Worm (Caenorhabditis elegans) whole organism, L1 larva: ENCODE data around the gene F22F7.3.

ENCODE experiments used
- C16A3.4 ChIP-seq: fragments of 150-350 bp; optimal IDR thresholded peaks from 2 replicates; lab custom pipeline; 2014; ENCODE audit warnings: missing biosample characterization, missing genetic modification characterization
- C34B4.2 ChIP-seq: sonication (generic microtip); optimal IDR thresholded peaks from 2 replicates; lab custom pipeline; 2017; ENCODE audit warnings: mild to moderate bottlenecking, missing genetic modification characterization, missing compliant biosample characterization
- aly-2 ChIP-seq: fragments of 150-350 bp; optimal IDR thresholded peaks from 2 replicates; lab custom pipeline; 2014; ENCODE audit warnings: missing biosample characterization, missing genetic modification characterization
- blmp-1 ChIP-seq: fragments of 150-350 bp; optimal IDR thresholded peaks from 2 replicates; lab custom pipeline; 2014; ENCODE audit warnings: missing biosample characterization, missing genetic modification characterization
- ceh-63 ChIP-seq: fragments of 200-800 bp; sonication (Bioruptor generic); optimal IDR thresholded peaks from 2 replicates; lab custom pipeline; 2018; ENCODE audit warnings: mild to moderate bottlenecking, missing genetic modification characterization, missing compliant biosample characterization
- ceh-8 ChIP-seq: fragments of 200-800 bp; sonication (Bioruptor generic); optimal IDR thresholded peaks from 2 replicates; lab custom pipeline; 2018; ENCODE audit warnings: mild to moderate bottlenecking, missing genetic modification characterization, moderate library complexity, missing compliant biosample characterization
- ces-1 ChIP-seq: fragments of 150-350 bp; optimal IDR thresholded peaks from 2 replicates; lab custom pipeline; 2014; ENCODE audit warnings: missing biosample characterization, missing genetic modification reagents, missing genetic modification characterization
- efl-1 ChIP-seq, 4 experiments: fragments of 150-350 bp; optimal IDR thresholded peaks in 3 of 4; peaks in 1 of 4; 1 replicate in 1 of 4; 2 replicates in 3 of 4; lab custom pipeline; 2014; ENCODE audit warnings: missing biosample characterization in 2 of 4, missing genetic modification characterization in 2 of 4, missing genetic modification reagents in 2 of 4
- egl-27 ChIP-seq, 2 experiments: fragments of 150-350 bp in 1 of 2; sonication (generic microtip); optimal IDR thresholded peaks; 3 replicates each; lab custom pipeline; 2017 to 2018; ENCODE audit warnings: missing biosample characterization in 2 of 2, missing genetic modification characterization in 2 of 2, missing genetic modification reagents in 2 of 2
- elt-3 ChIP-seq, 6 experiments: fragments of 150-350 bp in 1 of 6; sonication (generic microtip); optimal IDR thresholded peaks; 2 replicates each; lab custom pipeline; 2017 to 2018; ENCODE audit warnings: missing biosample characterization in 6 of 6, missing genetic modification characterization in 6 of 6, inconsistent platforms in 1 of 6
- ets-5 ChIP-seq: fragments of 200-800 bp; sonication (Bioruptor generic); IDR thresholded peaks from 2 replicates; pipeline ENCODE4 v1.3.6; 2022; ENCODE audit warnings: missing genetic modification characterization, missing compliant biosample characterization
- fkh-4 ChIP-seq: sonication (generic microtip); optimal IDR thresholded peaks from 2 replicates; lab custom pipeline; 2016; ENCODE audit warnings: missing compliant biosample characterization, missing genetic modification characterization, borderline replicate concordance
- fkh-8 ChIP-seq: sonication (generic microtip); optimal IDR thresholded peaks from 2 replicates; lab custom pipeline; 2016; ENCODE audit warnings: mild to moderate bottlenecking, missing genetic modification characterization, missing compliant biosample characterization
- fos-1 ChIP-seq: fragments of 150-350 bp; optimal IDR thresholded peaks from 2 replicates; lab custom pipeline; 2014; ENCODE audit warnings: missing biosample characterization, missing genetic modification characterization
- hlh-4 ChIP-seq: sonication (generic microtip); optimal IDR thresholded peaks from 2 replicates; lab custom pipeline; 2016; ENCODE audit warnings: mild to moderate bottlenecking, missing genetic modification characterization, missing compliant biosample characterization
- hpl-2 ChIP-seq: fragments of 150-350 bp; optimal IDR thresholded peaks from 2 replicates; lab custom pipeline; 2014; ENCODE audit warnings: missing biosample characterization, missing genetic modification reagents, missing genetic modification characterization
- lin-15B ChIP-seq: fragments of 150-350 bp; sonication (generic microtip); optimal IDR thresholded peaks from 3 replicates; lab custom pipeline; 2014; ENCODE audit warnings: missing biosample characterization, missing genetic modification characterization
- lin-39 ChIP-seq: fragments of 150-350 bp; optimal IDR thresholded peaks from 2 replicates; lab custom pipeline; 2014; ENCODE audit warnings: missing biosample characterization, missing genetic modification reagents, missing genetic modification characterization
- mdl-1 ChIP-seq, 2 experiments: fragments of 150-350 bp; optimal IDR thresholded peaks; 2 replicates each; lab custom pipeline; 2014 to 2017; ENCODE audit warnings: missing biosample characterization in 2 of 2, missing genetic modification characterization in 2 of 2, inconsistent platforms in 1 of 2
- mep-1 ChIP-seq: fragments of 150-350 bp; optimal IDR thresholded peaks from 2 replicates; lab custom pipeline; 2014; ENCODE audit warnings: missing biosample characterization, missing genetic modification characterization
- nhr-19 ChIP-seq: fragments of 200-800 bp; sonication (Bioruptor generic); conservative IDR thresholded peaks from 2 replicates; pipeline ENCODE4 v1.3.6; 2022; ENCODE audit warnings: missing genetic modification characterization, missing compliant biosample characterization
- nhr-28 ChIP-seq: fragments of 150-350 bp; optimal IDR thresholded peaks from 2 replicates; lab custom pipeline; 2014; ENCODE audit warnings: missing biosample characterization, missing genetic modification characterization
- nhr-47 ChIP-seq: sonication (generic microtip); optimal IDR thresholded peaks from 2 replicates; lab custom pipeline; 2016; ENCODE audit warnings: mild to moderate bottlenecking, missing genetic modification characterization, moderate library complexity, missing compliant biosample characterization
- nhr-84 ChIP-seq: sonication (generic microtip); optimal IDR thresholded peaks from 2 replicates; lab custom pipeline; 2017; ENCODE audit warnings: missing biosample characterization, missing genetic modification characterization
- pax-3 ChIP-seq: fragments of 200-800 bp; sonication (Bioruptor generic); optimal IDR thresholded peaks from 2 replicates; lab custom pipeline; 2018; ENCODE audit warnings: mild to moderate bottlenecking, missing genetic modification characterization, moderate library complexity, missing compliant biosample characterization
- pqm-1 ChIP-seq: sonication (generic microtip); optimal IDR thresholded peaks from 3 replicates; lab custom pipeline; 2017; ENCODE audit warnings: missing biosample characterization, missing genetic modification characterization
- rnt-1 ChIP-seq: sonication (generic microtip); optimal IDR thresholded peaks from 2 replicates; lab custom pipeline; 2016; ENCODE audit warnings: mild to moderate bottlenecking, missing genetic modification characterization, moderate library complexity, missing compliant biosample characterization
- skn-1 ChIP-seq: fragments of 150-350 bp; optimal IDR thresholded peaks from 2 replicates; lab custom pipeline; 2014; ENCODE audit warnings: missing biosample characterization, missing genetic modification characterization
- snpc-4 ChIP-seq: fragments of 150-350 bp; optimal IDR thresholded peaks from 2 replicates; lab custom pipeline; 2014; ENCODE audit warnings: missing biosample characterization, missing genetic modification characterization
- snu-23 ChIP-seq: sonication (generic microtip); optimal IDR thresholded peaks from 2 replicates; lab custom pipeline; 2016; ENCODE audit warnings: missing genetic modification characterization, missing compliant biosample characterization
- sox-4 ChIP-seq: sonication (generic microtip); optimal IDR thresholded peaks from 2 replicates; lab custom pipeline; 2016; ENCODE audit warnings: missing genetic modification characterization, missing compliant biosample characterization
- sptf-1 ChIP-seq: fragments of 150-350 bp; optimal IDR thresholded peaks from 2 replicates; lab custom pipeline; 2014; ENCODE audit warnings: missing biosample characterization, missing genetic modification characterization
- sup-37 ChIP-seq: fragments of 200-800 bp; sonication (Bioruptor generic); optimal IDR thresholded peaks from 2 replicates; lab custom pipeline; 2018; ENCODE audit warnings: mild to moderate bottlenecking, missing genetic modification characterization, missing compliant biosample characterization
- unc-62 ChIP-seq: fragments of 150-350 bp; optimal IDR thresholded peaks from 2 replicates; lab custom pipeline; 2014; ENCODE audit warnings: missing biosample characterization, missing genetic modification reagents, missing genetic modification characterization
- vab-15 ChIP-seq: sonication (generic microtip); optimal IDR thresholded peaks from 2 replicates; lab custom pipeline; 2017; ENCODE audit warnings: missing genotype, mild to moderate bottlenecking, missing genetic modification characterization, missing compliant biosample characterization
- zip-4 ChIP-seq: fragments of 200-800 bp; sonication (Bioruptor generic); optimal IDR thresholded peaks from 2 replicates; lab custom pipeline; 2018; ENCODE audit warnings: mild to moderate bottlenecking, missing genetic modification characterization, moderate library complexity, missing compliant biosample characterization
- ztf-4 ChIP-seq: fragments of 150-350 bp; optimal IDR thresholded peaks from 2 replicates; lab custom pipeline; 2014; ENCODE audit warnings: missing biosample characterization, missing genetic modification characterization

F22F7.3 gene

DNA sequence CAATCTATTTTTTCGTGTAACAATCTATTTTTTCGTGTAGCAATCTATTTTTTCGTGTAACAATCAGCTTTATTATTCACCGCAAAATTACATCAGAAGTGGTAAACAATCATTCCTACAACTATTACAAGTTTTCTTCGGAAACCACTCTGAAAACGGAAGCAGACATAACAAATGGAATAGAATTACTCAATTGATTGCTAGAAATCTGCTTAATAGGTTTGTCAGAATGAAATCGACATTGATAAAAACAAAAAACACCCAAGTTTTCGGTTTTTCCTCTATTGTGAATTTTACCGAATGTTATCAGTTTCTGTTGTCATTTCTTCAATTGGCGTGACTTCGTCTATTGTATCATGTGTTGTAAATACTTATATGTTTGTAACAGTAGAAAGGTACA, 36.3 kb downstream of the F22F7.3 start, which contains the start of gene srbc-20:
Gene srbc-20, plus strand, starts transcription at position 301 of the 400 bp plus-strand sequence.
- TF ChIP-seq C16A3.4 (tag; lab: Kevin White, UChicago) (no peak), elt-3 (tag; optimal IDR thresholded peaks at IDR 0.05; lab: Kevin White, UChicago) (peak in 1 of 6 experiments; percentile 3), egl-27 (tag; optimal IDR thresholded peaks at IDR 0.05; lab: Kevin White, UChicago) (no peak)
- TF ChIP-seq, all 84 proteins: peak for 1

DNA sequence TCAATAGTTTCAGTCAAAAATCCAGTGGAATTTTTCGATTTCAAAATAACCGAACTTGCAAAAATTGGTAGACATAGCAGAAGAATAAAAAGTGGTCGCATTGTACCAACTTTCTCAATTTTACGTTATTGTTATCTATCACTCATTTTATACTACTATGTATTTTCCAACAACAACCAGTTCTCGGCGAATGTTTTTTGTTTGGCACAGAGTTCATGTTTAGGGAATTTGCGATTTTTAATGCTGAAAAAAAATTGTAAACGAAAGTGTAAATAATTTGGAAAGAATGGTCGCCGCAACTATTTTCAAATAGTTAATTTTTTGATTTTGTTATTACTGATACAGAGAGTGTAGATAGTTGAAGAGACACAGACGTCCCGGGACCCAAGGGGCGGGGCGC, 39.0 kb downstream of the F22F7.3 start, which contains the start of gene C45H4.21:
Gene C45H4.21, minus strand, starts transcription at position 101 of the 400 bp plus-strand sequence.
- TF ChIP-seq fos-1 (tag; lab: Kevin White, UChicago) = no peak
- TF ChIP-seq pqm-1 = no peak
- TF ChIP-seq efl-1 (optimal IDR thresholded peaks at IDR 0.05; lab: Kevin White, UChicago) = no peak
- peak in 1 of 2 experiments; percentile 39 for TF ChIP-seq efl-1 (GFP tag; optimal IDR thresholded peaks at IDR 0.05 in 1 of 2; lab: Kevin White, UChicago)
- TF ChIP-seq ets-5 (GFP tag; lab: Robert Waterston, UW) = no peak
- TF ChIP-seq pax-3 (tag; lab: Kevin White, UChicago) = no peak

DNA sequence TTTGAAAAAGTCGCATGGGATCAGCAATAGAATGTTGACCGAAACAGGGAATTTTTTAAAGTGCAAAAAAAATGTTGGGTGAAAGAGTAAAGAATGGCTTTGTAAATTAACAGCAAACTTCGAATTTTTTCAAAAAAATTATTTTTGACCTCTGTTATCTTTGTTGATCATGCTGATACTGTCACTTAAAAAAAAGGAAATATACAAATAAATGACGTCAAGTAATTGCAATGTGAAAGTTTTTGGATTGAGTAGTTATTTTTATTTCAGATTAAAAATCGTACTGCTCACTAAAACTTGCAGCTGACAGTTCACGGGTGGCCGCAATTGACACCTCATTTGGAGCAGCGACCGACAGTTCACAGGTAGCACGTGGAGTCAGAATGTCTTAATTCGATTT, 40.4 kb downstream of the F22F7.3 start, which contains the start of gene C45H4.13:
Gene C45H4.13, minus strand, starts transcription at position 101 of the 400 bp plus-strand sequence.
- TF ChIP-seq nhr-84 (no peak), fkh-8 (tag; lab: Kevin White, UChicago) (no peak), mdl-1 (tag; optimal IDR thresholded peaks at IDR 0.05; lab: Kevin White, UChicago) (no peak), vab-15 (no peak), ceh-63 (GFP tag; lab: Kevin White, UChicago) (no peak), ztf-4 (no peak)

DNA sequence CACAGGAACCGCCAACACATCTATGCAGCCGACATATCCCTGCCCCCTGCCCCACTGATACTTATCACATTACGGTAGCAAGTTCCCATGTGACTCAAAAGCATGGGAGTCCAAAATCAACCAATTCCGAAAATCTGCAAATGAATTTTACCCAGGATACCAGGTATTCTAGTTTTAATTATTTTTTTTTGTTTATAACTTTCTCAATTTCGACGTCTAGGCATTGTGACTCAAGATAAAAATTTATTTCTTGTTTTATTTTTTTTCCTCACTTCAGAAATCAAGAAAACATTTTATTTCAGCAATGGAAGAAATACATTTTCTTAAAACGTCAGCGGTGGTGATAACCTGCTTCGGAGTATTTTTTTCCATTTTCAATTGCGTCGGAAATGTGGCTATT, 41.0 kb downstream of the F22F7.3 start, which contains the start of gene srbc-24:
Gene srbc-24, plus strand, starts transcription at position 301 of the 400 bp plus-strand sequence.
- TF ChIP-seq sptf-1 (tag; lab: Kevin White, UChicago) (no peak), elt-3 (tag; optimal IDR thresholded peaks at IDR 0.05; lab: Kevin White, UChicago) (no peak), mep-1 (no peak), lin-15B (tag; lab: Kevin White, UChicago) (no peak), nhr-47 (tag; lab: Kevin White, UChicago) (no peak), blmp-1 (tag; lab: Kevin White, UChicago) (no peak), hlh-4 (tag; lab: Kevin White, UChicago) (no peak), rnt-1 (no peak), ces-1 (no peak), skn-1 (tag; lab: Kevin White, UChicago) (no peak), C34B4.2 (tag; lab: Kevin White, UChicago) (no peak), snpc-4 (tag; lab: Kevin White, UChicago) (no peak), ets-5 (GFP tag; lab: Robert Waterston, UW) (no peak), lin-39 (tag; lab: Kevin White, UChicago) (no peak), ceh-8 (GFP tag; lab: Kevin White, UChicago) (no peak), fos-1 (tag; lab: Kevin White, UChicago) (no peak), zip-4 (GFP tag; lab: Kevin White, UChicago) (no peak), snu-23 (no peak), sup-37 (GFP tag; lab: Kevin White, UChicago) (no peak)

DNA sequence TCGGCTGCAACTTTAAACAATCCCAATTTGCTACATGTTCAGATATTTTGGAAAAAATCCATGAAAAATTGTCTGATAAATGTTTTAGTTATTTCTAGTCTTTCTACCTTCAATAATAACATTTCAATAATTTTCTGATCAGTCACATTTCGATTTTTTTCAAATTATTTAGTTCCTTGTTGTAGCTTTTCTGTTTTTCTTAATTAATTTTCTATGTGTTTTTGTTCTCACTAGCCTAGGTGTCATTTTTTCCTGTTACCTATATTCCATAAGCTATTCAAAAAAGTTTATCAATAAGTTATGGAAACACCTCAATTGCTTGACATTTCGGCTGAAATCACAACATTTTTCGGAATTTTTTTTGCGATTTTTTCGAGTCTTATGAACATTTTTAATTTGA, 42.8 kb downstream of the F22F7.3 start, which contains the start of gene srbc-23:
Gene srbc-23, plus strand, starts transcription at position 301 of the 400 bp plus-strand sequence.
- TF ChIP-seq hpl-2 (GFP tag; lab: Kevin White, UChicago) (no peak), egl-27 (tag; optimal IDR thresholded peaks at IDR 0.05; lab: Kevin White, UChicago) (no peak), nhr-19 (GFP tag; lab: Robert Waterston, UW) (no peak), aly-2 (tag; lab: Kevin White, UChicago) (no peak), sox-4 (tag; lab: Kevin White, UChicago) (no peak), fkh-4 (tag; lab: Kevin White, UChicago) (no peak), unc-62 (GFP tag; lab: Kevin White, UChicago) (no peak), nhr-28 (no peak), nhr-47 (tag; lab: Kevin White, UChicago) (no peak)
